Fruit fly (Drosophila melanogaster) whole organism, wandering third instar larva: ENCODE results near the gene CG9389.

Source experiments
- Abd-B ChIP-seq: fragments of >200 bp; optimal IDR thresholded peaks from 2 replicates; lab custom pipeline; 2017; ENCODE audit warnings: missing biosample characterization, missing genetic modification characterization
- CG32264 ChIP-seq: fragments of 200-800 bp; sonication (Bioruptor generic); optimal IDR thresholded peaks from 2 replicates; lab custom pipeline; 2016; ENCODE audit warnings: missing biosample characterization, missing genetic modification characterization
- CG9705 ChIP-seq: fragments of 200-800 bp; sonication (Bioruptor generic); optimal IDR thresholded peaks from 2 replicates; lab custom pipeline; 2018; ENCODE audit warnings: missing biosample characterization, mild to moderate bottlenecking, missing genetic modification characterization
- CrebA ChIP-seq: fragments of 200-800 bp; sonication (Bioruptor generic); optimal IDR thresholded peaks from 2 replicates; lab custom pipeline; 2016; ENCODE audit warnings: missing biosample characterization, mild to moderate bottlenecking, missing genetic modification characterization, borderline replicate concordance
- Dfd ChIP-seq: fragments of >200 bp; optimal IDR thresholded peaks from 2 replicates; lab custom pipeline; 2017; ENCODE audit warnings: missing biosample characterization, missing genetic modification characterization
- Dif ChIP-seq: fragments of 200-275, 200-300 bp; sonication (Bioruptor generic); optimal IDR thresholded peaks from 2 replicates; lab custom pipeline; 2018; ENCODE audit warnings: missing biosample characterization, missing genetic modification characterization; ENCODE audit not compliant: partially characterized antibody
- GATAd ChIP-seq: sonication (Bioruptor generic); optimal IDR thresholded peaks from 2 replicates; lab custom pipeline; 2016; ENCODE audit warnings: missing biosample characterization, missing genetic modification characterization
- HLH106 ChIP-seq: fragments of 200-800 bp; optimal IDR thresholded peaks from 3 replicates; lab custom pipeline; 2019; ENCODE audit warnings: missing biosample characterization, mild to moderate bottlenecking, missing genetic modification characterization, moderate library complexity
- Hnf4 ChIP-seq: fragments of 200-800 bp; sonication (Bioruptor generic); optimal IDR thresholded peaks from 2 replicates; lab custom pipeline; 2016; ENCODE audit warnings: missing biosample characterization, mild to moderate bottlenecking, missing genetic modification characterization
- Hr78 ChIP-seq: fragments of >200 bp; optimal IDR thresholded peaks from 2 replicates; lab custom pipeline; 2017; ENCODE audit warnings: missing biosample characterization, missing genetic modification characterization
- Jra ChIP-seq: sonication (Bioruptor generic); optimal IDR thresholded peaks from 2 replicates; lab custom pipeline; 2016; ENCODE audit warnings: missing biosample characterization, missing genetic modification characterization
- Mio ChIP-seq: sonication (Bioruptor generic); optimal IDR thresholded peaks from 2 replicates; lab custom pipeline; 2016; ENCODE audit warnings: missing biosample characterization, missing genetic modification characterization
- Myc ChIP-seq: fragments of >200 bp; optimal IDR thresholded peaks from 2 replicates; lab custom pipeline; 2017
- N ChIP-seq: fragments of >200 bp; optimal IDR thresholded peaks from 2 replicates; lab custom pipeline; 2018; ENCODE audit warnings: missing biosample characterization, missing external identifiers, missing genetic modification characterization
- OdsH ChIP-seq: fragments of 200-800 bp; sonication (Bioruptor generic); optimal IDR thresholded peaks from 2 replicates; lab custom pipeline; 2016; ENCODE audit warnings: missing biosample characterization, mild to moderate bottlenecking, missing genetic modification characterization
- Rel ChIP-seq, 2 experiments: fragments of 200-800 bp; sonication (Bioruptor generic) in 1 of 2; optimal IDR thresholded peaks; 2 replicates in 1 of 2; 3 replicates in 1 of 2; lab custom pipeline; 2016 to 2019; ENCODE audit warnings: mild to moderate bottlenecking in 2 of 2, missing biosample characterization in 2 of 2, missing genetic modification characterization in 2 of 2, moderate library complexity in 1 of 2
- Sp1 ChIP-seq: fragments of 200-800 bp; sonication (Bioruptor generic); optimal IDR thresholded peaks from 3 replicates; lab custom pipeline; 2019; ENCODE audit warnings: missing biosample characterization, mild to moderate bottlenecking, missing genetic modification characterization, moderate library complexity
- br ChIP-seq: fragments of 200-800 bp; sonication (Bioruptor generic); optimal IDR thresholded peaks from 2 replicates; lab custom pipeline; 2016; ENCODE audit warnings: missing biosample characterization, missing genetic modification characterization
- brk ChIP-seq: fragments of 200-800 bp; sonication (Bioruptor generic); optimal IDR thresholded peaks from 2 replicates; lab custom pipeline; 2016; ENCODE audit warnings: missing biosample characterization, mild to moderate bottlenecking, missing genetic modification characterization
- dl ChIP-seq, 2 experiments: fragments of 175-275, 200-275 bp in 1 of 2; fragments of 200-275 bp in 1 of 2; sonication (Bioruptor generic); optimal IDR thresholded peaks; lab custom pipeline; 2018; ENCODE audit warnings: mild to moderate bottlenecking in 2 of 2, missing biosample characterization in 2 of 2, missing genetic modification characterization in 2 of 2, moderate library complexity in 2 of 2; ENCODE audit not compliant: partially characterized antibody in 2 of 2, insufficient read depth in 1 of 2
- dmrt93B ChIP-seq: fragments of 200-800 bp; sonication (Bioruptor generic); optimal IDR thresholded peaks from 2 replicates; lab custom pipeline; 2018; ENCODE audit warnings: missing biosample characterization, mild to moderate bottlenecking, missing genetic modification characterization
- dsf ChIP-seq: sonication (Bioruptor generic); optimal IDR thresholded peaks from 2 replicates; lab custom pipeline; 2016; ENCODE audit warnings: missing biosample characterization, missing genetic modification characterization, borderline replicate concordance
- ey ChIP-seq: fragments of 200-800 bp; sonication (Bioruptor generic); optimal IDR thresholded peaks from 2 replicates; lab custom pipeline; 2016; ENCODE audit warnings: missing biosample characterization, missing genetic modification characterization
- foxo ChIP-seq, 2 experiments: fragments of 200-800 bp; sonication (Bioruptor generic); optimal IDR thresholded peaks; 2 replicates in 1 of 2; 3 replicates in 1 of 2; lab custom pipeline; 2016 to 2017; ENCODE audit warnings: missing biosample characterization in 2 of 2, missing genetic modification characterization in 2 of 2
- h ChIP-seq: fragments of 200-800 bp; sonication (Bioruptor generic); optimal IDR thresholded peaks from 3 replicates; lab custom pipeline; 2016; ENCODE audit warnings: missing biosample characterization, mild to moderate bottlenecking, missing genetic modification characterization
- jim ChIP-seq: fragments of 175-275, 200-325 bp; sonication (Bioruptor generic); optimal IDR thresholded peaks from 2 replicates; lab custom pipeline; 2016; ENCODE audit warnings: missing biosample characterization, mild to moderate bottlenecking, missing genetic modification characterization
- lola ChIP-seq: fragments of >200 bp; optimal IDR thresholded peaks from 2 replicates; lab custom pipeline; 2017; ENCODE audit warnings: missing biosample characterization, missing genetic modification characterization
- pan ChIP-seq: fragments of >200 bp; optimal IDR thresholded peaks from 2 replicates; lab custom pipeline; 2017
- psq ChIP-seq: fragments of 200-800 bp; sonication (Bioruptor generic); optimal IDR thresholded peaks from 3 replicates; lab custom pipeline; 2017; ENCODE audit warnings: missing biosample characterization, mild to moderate bottlenecking, missing genetic modification characterization, moderate library complexity
- sage ChIP-seq: fragments of 200-800 bp; sonication (Bioruptor generic); optimal IDR thresholded peaks from 2 replicates; lab custom pipeline; 2016; ENCODE audit warnings: missing biosample characterization, mild to moderate bottlenecking, missing genetic modification characterization
- usp ChIP-seq: fragments of >200 bp; optimal IDR thresholded peaks from 2 replicates; lab custom pipeline; 2017; ENCODE audit warnings: missing biosample characterization, missing genetic modification characterization

The CG9389 gene

dm6 chr3L:21270480-21270879 is at the start of gene CG9389:
TSS of gene CG9389 (minus strand) at chr3L:21270580.
- TF ChIP-seq N (GFP tag; lab: Kevin White, UChicago) = no peak
- TF ChIP-seq Hnf4 = no peak
- no peak for TF ChIP-seq lola (GFP tag; lab: Kevin White, UChicago)
- TF ChIP-seq dmrt93B (GFP tag; lab: Kevin White, UChicago) = no peak

dm6 chr3L:21319957-21320356 is 49.6 kb upstream of the CG9389 start:
- TF ChIP-seq Dfd (peak; percentile 98), Dif (GFP tag; lab: Kevin White, UChicago) (no peak), Mio (GFP tag; lab: Kevin White, UChicago) (no peak), Hnf4 (no peak), OdsH (GFP tag; lab: Kevin White, UChicago) (no peak), Abd-B (GFP tag; lab: Kevin White, UChicago) (no peak)

dm6 chr3L:21319313-21319907 is 49.0 kb upstream of the CG9389 start:
- no peak for TF ChIP-seq h
- no peak for TF ChIP-seq Jra (GFP tag; lab: Kevin White, UChicago)
- no peak for TF ChIP-seq sage (GFP tag; lab: Kevin White, UChicago)
- no peak for TF ChIP-seq Abd-B (GFP tag; lab: Kevin White, UChicago)
- TF ChIP-seq Sp1 (GFP tag; lab: Kevin White, UChicago) = no peak
- no peak for TF ChIP-seq br (GFP tag; lab: Kevin White, UChicago)
- no peak for TF ChIP-seq psq (GFP tag; lab: Kevin White, UChicago)
- TF ChIP-seq dsf (GFP tag; lab: Kevin White, UChicago) = no peak
- TF ChIP-seq Myc = no peak
- no peak for TF ChIP-seq CG9705
- no peak for TF ChIP-seq foxo (GFP tag; optimal IDR thresholded peaks at IDR 0.05; lab: Kevin White, UChicago)
- TF ChIP-seq jim (GFP tag; lab: Kevin White, UChicago) = no peak
- no peak for TF ChIP-seq pan (lab: Kevin White, UChicago)

- TF ChIP-seq Rel (GFP tag; optimal IDR thresholded peaks at IDR 0.05; lab: Kevin White, UChicago) (no peak), Rel (tag; optimal IDR thresholded peaks at IDR 0.05; lab: Kevin White, UChicago) (no peak), Hr78 (GFP tag; lab: Kevin White, UChicago) (no peak), br (GFP tag; lab: Kevin White, UChicago) (no peak), brk (no peak), CrebA (GFP tag; lab: Kevin White, UChicago) (no peak), psq (GFP tag; lab: Kevin White, UChicago) (no peak), dl (GFP tag; optimal IDR thresholded peaks at IDR 0.05; lab: Kevin White, UChicago; ENCODE audit: insufficient read depth in 1 of 2, partially characterized antibody in 2 of 2) (no peak), Mio (GFP tag; lab: Kevin White, UChicago) (no peak), GATAd (GFP tag; lab: Kevin White, UChicago) (no peak), pan (lab: Kevin White, UChicago) (no peak), Hnf4 (no peak), dsf (GFP tag; lab: Kevin White, UChicago) (no peak), N (GFP tag; lab: Kevin White, UChicago) (no peak), CG32264 (GFP tag; lab: Kevin White, UChicago) (no peak), Abd-B (GFP tag; lab: Kevin White, UChicago) (no peak), HLH106 (tag; lab: Kevin White, UChicago) (no peak), ey (GFP tag; lab: Kevin White, UChicago) (no peak), usp (no peak), sage (GFP tag; lab: Kevin White, UChicago) (no peak)
These were observed 48.1 kb upstream of the CG9389 start, which contains the start of gene Rab26 for dm6 chr3L:21318474-21318873. TSS of gene Rab26 (plus strand) at chr3L:21318774.
